Fruit fly (Drosophila melanogaster): ENCODE data around the gene CG14230.

dm6 chrX:19748565-19748964 is 44.6 kb downstream of the CG14230 start:
- TF ChIP-seq CG8478 (optimal IDR thresholded peaks at IDR 0.05) (no peak), psq (optimal IDR thresholded peaks at IDR 0.05) (no peak), pan (optimal IDR thresholded peaks at IDR 0.05) (no peak), usp (GFP tag; optimal IDR thresholded peaks at IDR 0.05) (no peak)
